Worm (Caenorhabditis elegans) whole organism, L4 larva: ENCODE measurements around the gene mrpl-53.

Experiments used
- F10B5.3 ChIP-seq: sonication (generic microtip); optimal IDR thresholded peaks from 2 replicates; lab custom pipeline; 2016; ENCODE audit warnings: mild to moderate bottlenecking, missing genetic modification characterization, missing compliant biosample characterization
- F37D6.2 ChIP-seq: sonication (generic microtip); optimal IDR thresholded peaks from 2 replicates; lab custom pipeline; 2016; ENCODE audit warnings: mild to moderate bottlenecking, missing genetic modification characterization, missing compliant biosample characterization
- Y105C5A.15 ChIP-seq: fragments of 200-800 bp; sonication (Bioruptor generic); IDR thresholded peaks from 2 replicates; pipeline ENCODE4 v1.3.6; 2022; ENCODE audit warnings: missing genetic modification characterization, missing compliant biosample characterization
- Y48G9A.11 ChIP-seq: fragments of 200-800 bp; sonication (Bioruptor generic); IDR thresholded peaks from 2 replicates; pipeline ENCODE4 v1.3.6; 2022; ENCODE audit warnings: missing genetic modification reagents, missing genetic modification characterization, missing compliant biosample characterization
- ZK337.2 ChIP-seq: fragments of 200-800 bp; sonication (Bioruptor generic); IDR thresholded peaks from 2 replicates; pipeline ENCODE4 v1.3.6; 2022; ENCODE audit warnings: missing genetic modification reagents, missing genetic modification characterization, missing compliant biosample characterization
- ZK546.5 ChIP-seq, 2 experiments: sonication (generic microtip); optimal IDR thresholded peaks; 2 replicates each; lab custom pipeline; 2017; ENCODE audit warnings: missing biosample characterization in 2 of 2, missing genetic modification characterization in 2 of 2
- ama-1 ChIP-seq: fragments of 150-350 bp; optimal IDR thresholded peaks from 2 replicates; lab custom pipeline; 2014; ENCODE audit warnings: inconsistent platforms, mixed read lengths
- arid-1 ChIP-seq: fragments of 200-800 bp; sonication (Bioruptor generic); conservative IDR thresholded peaks from 2 replicates; pipeline ENCODE4 v1.3.6; 2022; ENCODE audit warnings: missing genetic modification reagents, missing genetic modification characterization, missing compliant biosample characterization
- ceh-82 ChIP-seq: sonication (generic microtip); optimal IDR thresholded peaks from 2 replicates; lab custom pipeline; 2017; ENCODE audit warnings: missing biosample characterization, missing genetic modification characterization
- ctbp-1 ChIP-seq: fragments of 200-800 bp; sonication (Bioruptor generic); IDR thresholded peaks from 2 replicates; pipeline ENCODE4 v1.3.6; 2022; ENCODE audit warnings: missing genetic modification reagents, missing genetic modification characterization, missing compliant biosample characterization
- daf-16 ChIP-seq, 3 experiments: sonication (generic microtip); optimal IDR thresholded peaks; 2 replicates each; lab custom pipeline; 2016 to 2017; ENCODE audit warnings: missing genetic modification characterization in 3 of 3, missing genetic modification reagents in 3 of 3, mild to moderate bottlenecking in 2 of 3, missing compliant biosample characterization in 2 of 3, missing biosample characterization in 1 of 3, moderate library complexity in 1 of 3
- daf-19 ChIP-seq: fragments of 200-800 bp; sonication (Bioruptor generic); conservative IDR thresholded peaks from 2 replicates; pipeline ENCODE4 v1.3.6; 2022; ENCODE audit warnings: missing genetic modification characterization, missing compliant biosample characterization
- dmd-8 ChIP-seq: fragments of 200-800 bp; sonication (Bioruptor generic); IDR thresholded peaks from 2 replicates; pipeline ENCODE4 v1.3.6; 2022; ENCODE audit warnings: missing genetic modification characterization, missing compliant biosample characterization
- dmd-9 ChIP-seq: fragments of 200-800 bp; sonication (Bioruptor generic); IDR thresholded peaks from 2 replicates; pipeline ENCODE4 v1.3.6; 2022; ENCODE audit warnings: missing genetic modification reagents, missing genetic modification characterization, missing compliant biosample characterization
- dve-1 ChIP-seq: sonication (generic microtip); optimal IDR thresholded peaks from 2 replicates; lab custom pipeline; 2017; ENCODE audit warnings: antibody characterized with exemption, mild to moderate bottlenecking, missing genetic modification characterization, missing compliant biosample characterization; ENCODE audit not compliant: insufficient read depth
- egl-27 ChIP-seq: sonication (generic microtip); optimal IDR thresholded peaks from 3 replicates; lab custom pipeline; 2017; ENCODE audit warnings: missing biosample characterization, missing genetic modification reagents, missing genetic modification characterization
- egl-43 ChIP-seq: fragments of 200-800 bp; sonication (Bioruptor generic); IDR thresholded peaks from 2 replicates; pipeline ENCODE4 v1.3.6; 2022; ENCODE audit warnings: missing genetic modification reagents, missing genetic modification characterization, missing compliant biosample characterization
- gei-8 ChIP-seq: fragments of 200-800 bp; sonication (Bioruptor generic); optimal IDR thresholded peaks from 2 replicates; lab custom pipeline; 2018; ENCODE audit warnings: mild to moderate bottlenecking, missing genetic modification characterization, missing compliant biosample characterization
- hif-1 ChIP-seq, 2 experiments: sonication (generic microtip); optimal IDR thresholded peaks; 2 replicates each; lab custom pipeline; 2016 to 2017; ENCODE audit warnings: missing compliant biosample characterization in 2 of 2, missing genetic modification characterization in 2 of 2, missing genetic modification reagents in 2 of 2, missing genotype in 2 of 2, mild to moderate bottlenecking in 1 of 2
- hlh-11 ChIP-seq: fragments of 200-800 bp; sonication (Bioruptor generic); optimal IDR thresholded peaks from 2 replicates; lab custom pipeline; 2018; ENCODE audit warnings: mild to moderate bottlenecking, missing genetic modification characterization, missing compliant biosample characterization
- hmg-1.1 ChIP-seq: fragments of 200-800 bp; sonication (Bioruptor generic); IDR thresholded peaks from 2 replicates; pipeline ENCODE4 v1.3.6; 2022; ENCODE audit warnings: missing genetic modification reagents, missing genetic modification characterization, missing compliant biosample characterization
- lim-7 ChIP-seq: fragments of 200-800 bp; sonication (Bioruptor generic); IDR thresholded peaks from 2 replicates; pipeline ENCODE4 v1.3.6; 2022; ENCODE audit warnings: missing genetic modification characterization, missing compliant biosample characterization
- lin-1 ChIP-seq: fragments of 200-800 bp; sonication (Bioruptor generic); IDR thresholded peaks from 2 replicates; pipeline ENCODE4 v1.3.6; 2022; ENCODE audit warnings: missing genetic modification reagents, missing genetic modification characterization, missing compliant biosample characterization
- lin-13 ChIP-seq: fragments of 150-350 bp; optimal IDR thresholded peaks from 2 replicates; lab custom pipeline; 2014; ENCODE audit warnings: missing biosample characterization, missing genetic modification reagents, missing genetic modification characterization
- lin-38 ChIP-seq: fragments of 200-800 bp; sonication (Bioruptor generic); IDR thresholded peaks from 2 replicates; pipeline ENCODE4 v1.3.6; 2022; ENCODE audit warnings: missing genetic modification reagents, missing genetic modification characterization, missing compliant biosample characterization
- lir-3 ChIP-seq: sonication (generic microtip); optimal IDR thresholded peaks from 2 replicates; lab custom pipeline; 2016; ENCODE audit warnings: mild to moderate bottlenecking, missing genetic modification characterization, missing compliant biosample characterization
- madf-5 ChIP-seq, 2 experiments: fragments of 200-800 bp; sonication (Bioruptor generic); IDR thresholded peaks; 2 replicates each; pipeline ENCODE4 v1.3.6; 2022; ENCODE audit warnings: missing compliant biosample characterization in 2 of 2, missing genetic modification characterization in 2 of 2
- madf-9 ChIP-seq: fragments of 200-800 bp; sonication (Bioruptor generic); conservative IDR thresholded peaks from 2 replicates; pipeline ENCODE4 v1.3.6; 2022; ENCODE audit warnings: missing genetic modification reagents, missing genetic modification characterization, missing compliant biosample characterization
- mdl-1 ChIP-seq, 2 experiments: fragments of 150-350 bp in 1 of 2; sonication (generic microtip) in 1 of 2; optimal IDR thresholded peaks; 2 replicates each; lab custom pipeline; 2014 to 2017; ENCODE audit warnings: missing biosample characterization in 2 of 2, missing genetic modification characterization in 2 of 2
- mdt-29 ChIP-seq: fragments of 200-800 bp; sonication (Bioruptor generic); IDR thresholded peaks from 2 replicates; pipeline ENCODE4 v1.3.6; 2022; ENCODE audit warnings: missing genetic modification reagents, missing genetic modification characterization, missing compliant biosample characterization
- mes-2 ChIP-seq: sonication (generic microtip); optimal IDR thresholded peaks from 2 replicates; lab custom pipeline; 2016; ENCODE audit warnings: missing genotype, mild to moderate bottlenecking, missing genetic modification characterization, missing compliant biosample characterization; ENCODE audit not compliant: poor library complexity, severe bottlenecking
- mxl-2 ChIP-seq: fragments of 200-800 bp; sonication (Bioruptor generic); conservative IDR thresholded peaks from 2 replicates; pipeline ENCODE4 v1.3.6; 2022; ENCODE audit warnings: missing genetic modification reagents, missing genetic modification characterization, missing compliant biosample characterization
- nhr-11 ChIP-seq: fragments of 150-350 bp; optimal IDR thresholded peaks from 2 replicates; lab custom pipeline; 2014; ENCODE audit warnings: missing biosample characterization, missing genetic modification characterization
- nhr-111 ChIP-seq: fragments of 200-800 bp; sonication (Bioruptor generic); optimal IDR thresholded peaks from 2 replicates; lab custom pipeline; 2018; ENCODE audit warnings: mild to moderate bottlenecking, missing genetic modification characterization, missing compliant biosample characterization
- nhr-237 ChIP-seq: sonication (generic microtip); optimal IDR thresholded peaks from 2 replicates; lab custom pipeline; 2017; ENCODE audit warnings: missing biosample characterization, missing genetic modification characterization
- nhr-25 ChIP-seq: sonication (generic microtip); optimal IDR thresholded peaks from 2 replicates; lab custom pipeline; 2017; ENCODE audit warnings: missing genetic modification characterization, mild to moderate bottlenecking, missing compliant biosample characterization, antibody characterized with exemption, moderate library complexity, borderline replicate concordance; ENCODE audit not compliant: insufficient read depth
- nhr-28 ChIP-seq: fragments of 150-350 bp; optimal IDR thresholded peaks from 2 replicates; lab custom pipeline; 2014; ENCODE audit warnings: missing biosample characterization, missing genetic modification characterization
- nhr-42 ChIP-seq: fragments of 200-800 bp; sonication (Bioruptor generic); IDR thresholded peaks from 2 replicates; pipeline ENCODE4 v1.3.6; 2022; ENCODE audit warnings: missing genetic modification characterization, missing compliant biosample characterization
- nhr-6 ChIP-seq: fragments of 150-350 bp; optimal IDR thresholded peaks from 2 replicates; lab custom pipeline; 2014; ENCODE audit warnings: missing biosample characterization, missing genetic modification characterization
- nhr-77 ChIP-seq: fragments of 150-350 bp; optimal IDR thresholded peaks from 2 replicates; lab custom pipeline; 2014; ENCODE audit warnings: missing biosample characterization, missing genetic modification characterization
- rbr-2 ChIP-seq: sonication (generic microtip); optimal IDR thresholded peaks from 2 replicates; lab custom pipeline; 2016; ENCODE audit warnings: missing genotype, missing genetic modification characterization, missing compliant biosample characterization
- saeg-2 ChIP-seq: fragments of 200-800 bp; sonication (Bioruptor generic); IDR thresholded peaks from 2 replicates; pipeline ENCODE4 v1.3.6; 2022; ENCODE audit warnings: missing genetic modification reagents, missing genetic modification characterization, missing compliant biosample characterization
- sdz-12 ChIP-seq: fragments of 200-800 bp; sonication (Bioruptor generic); optimal IDR thresholded peaks from 2 replicates; lab custom pipeline; 2018; ENCODE audit warnings: mild to moderate bottlenecking, missing genetic modification characterization, missing compliant biosample characterization
- skn-1 ChIP-seq: fragments of 150-350 bp; optimal IDR thresholded peaks from 2 replicates; lab custom pipeline; 2014; ENCODE audit warnings: missing biosample characterization, missing genetic modification characterization
- spr-3 ChIP-seq: fragments of 200-800 bp; sonication (Bioruptor generic); optimal IDR thresholded peaks from 2 replicates; lab custom pipeline; 2018; ENCODE audit warnings: mild to moderate bottlenecking, missing genetic modification characterization, missing compliant biosample characterization
- tra-1 ChIP-seq: fragments of 200-800 bp; sonication (Bioruptor generic); IDR thresholded peaks from 2 replicates; pipeline ENCODE4 v1.3.6; 2022; ENCODE audit warnings: missing genetic modification reagents, missing genetic modification characterization, missing compliant biosample characterization
- unc-130 ChIP-seq: sonication (generic microtip); optimal IDR thresholded peaks from 2 replicates; lab custom pipeline; 2016; ENCODE audit warnings: missing genetic modification reagents, missing genetic modification characterization, missing compliant biosample characterization
- zag-1 ChIP-seq: fragments of 150-350 bp; optimal IDR thresholded peaks from 2 replicates; lab custom pipeline; 2014; ENCODE audit warnings: missing biosample characterization, missing genetic modification characterization
- zfp-2 ChIP-seq: sonication (generic microtip); optimal IDR thresholded peaks from 2 replicates; lab custom pipeline; 2016; ENCODE audit warnings: mild to moderate bottlenecking, missing genetic modification characterization, missing compliant biosample characterization
- zip-11 ChIP-seq: fragments of 200-800 bp; sonication (Bioruptor generic); IDR thresholded peaks from 2 replicates; pipeline ENCODE4 v1.3.6; 2022; ENCODE audit warnings: missing genetic modification characterization, missing compliant biosample characterization
- ztf-7 ChIP-seq: fragments of 150-350 bp; optimal IDR thresholded peaks from 2 replicates; lab custom pipeline; 2014; ENCODE audit warnings: missing biosample characterization, missing genetic modification characterization

Gene mrpl-53

DNA sequence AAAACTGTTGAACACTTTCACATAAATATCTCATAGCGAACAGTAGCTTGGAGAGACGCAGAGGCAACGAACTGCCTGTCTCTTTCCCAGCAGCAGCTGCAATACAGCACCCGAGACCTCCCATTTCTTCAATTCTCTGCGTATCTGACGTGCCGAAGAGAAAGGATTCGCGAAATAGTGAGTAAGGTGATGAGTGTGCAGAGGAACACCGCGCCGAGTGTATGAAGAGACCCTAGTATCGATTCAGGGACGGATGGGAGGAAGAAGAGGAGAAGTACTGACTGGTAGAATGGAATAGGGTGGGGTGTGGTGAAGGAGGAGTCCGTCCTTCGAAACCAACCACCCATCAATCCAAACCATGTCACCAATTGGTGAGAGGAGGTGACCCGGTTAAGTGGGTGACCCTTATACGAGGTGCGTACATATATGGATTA, 48.7 kb downstream of the mrpl-53 start (continued):
- TF ChIP-seq daf-16 (GFP tag; optimal IDR thresholded peaks at IDR 0.05; lab: Kevin White, UChicago) (no peak), daf-16 (tag; optimal IDR thresholded peaks at IDR 0.05; lab: Kevin White, UChicago) (peak; percentile 46), spr-3 (no peak), lin-13 (no peak), lir-3 (tag; lab: Kevin White, UChicago) (no peak), lim-7 (GFP tag; lab: Robert Waterston, UW) (peak; percentile 39; the same call in 1 of the 2 replicates), F37D6.2 (tag; lab: Kevin White, UChicago) (peak; percentile 0), daf-19 (GFP tag; lab: Robert Waterston, UW) (no peak), skn-1 (tag; lab: Kevin White, UChicago) (no peak), nhr-77 (tag; lab: Kevin White, UChicago) (peak; percentile 28), ctbp-1 (GFP tag; lab: Robert Waterston, UW) (0 out of 2 replicates have a peak, but pooled peaks have one; percentile 30), mxl-2 (GFP tag; lab: Robert Waterston, UW) (no peak), nhr-42 (no peak), egl-43 (GFP tag; lab: Robert Waterston, UW) (peak; percentile 62), rbr-2 (tag; lab: Kevin White, UChicago) (peak; percentile 77), saeg-2 (GFP tag; lab: Robert Waterston, UW) (0 out of 2 replicates have a peak, but pooled peaks have one; percentile 44), Y105C5A.15 (GFP tag; lab: Robert Waterston, UW) (no peak), hlh-11 (tag; lab: Kevin White, UChicago) (peak; percentile 93), mdl-1 (tag; optimal IDR thresholded peaks at IDR 0.05; lab: Kevin White, UChicago) (peak in 1 of 2 experiments; percentile 74), hmg-1.1 (peak; percentile 83), egl-27 (tag; lab: Kevin White, UChicago) (no peak), zfp-2 (tag; lab: Kevin White, UChicago) (no peak), nhr-111 (GFP tag; lab: Kevin White, UChicago) (no peak), lin-1 (GFP tag; lab: Robert Waterston, UW) (no peak), Y48G9A.11 (GFP tag; lab: Robert Waterston, UW) (no peak), dmd-9 (GFP tag; lab: Robert Waterston, UW) (no peak), nhr-11 (tag; lab: Kevin White, UChicago) (peak; percentile 94), dmd-8 (no peak), sdz-12 (no peak), tra-1 (0 out of 2 replicates have a peak, but pooled peaks have one; percentile 27), nhr-6 (tag; lab: Kevin White, UChicago) (peak; percentile 45), ceh-82 (tag; lab: Kevin White, UChicago) (no peak), ZK337.2 (GFP tag; lab: Robert Waterston, UW) (no peak), nhr-28 (tag; lab: Kevin White, UChicago) (peak; percentile 81), gei-8 (no peak), nhr-237 (tag; lab: Kevin White, UChicago) (no peak), madf-9 (GFP tag; lab: Robert Waterston, UW) (no peak), zip-11 (GFP tag; lab: Robert Waterston, UW) (no peak), F10B5.3 (tag; lab: Kevin White, UChicago) (peak; percentile 23), lin-38 (GFP tag; lab: Robert Waterston, UW) (no peak), nhr-25 (tag; lab: Kevin White, UChicago) (no peak), unc-130 (GFP tag; lab: Kevin White, UChicago) (no peak), ama-1 (peak; percentile 40), mes-2 (tag; lab: Kevin White, UChicago) (peak; percentile 72), mdt-29 (no peak), hif-1 (tag; optimal IDR thresholded peaks at IDR 0.05; lab: Kevin White, UChicago) (peak in 1 of 2 experiments; percentile 53), zag-1 (tag; lab: Kevin White, UChicago) (no peak), dve-1 (peak; percentile 67), arid-1 (GFP tag; lab: Robert Waterston, UW) (no peak), madf-5 (GFP tag; IDR thresholded peaks at IDR 0.05; lab: Robert Waterston, UW) (no peak), ztf-7 (tag; lab: Kevin White, UChicago) (peak; percentile 2), ZK546.5 (tag; optimal IDR thresholded peaks at IDR 0.05; lab: Kevin White, UChicago) (no peak)
